Worm (Caenorhabditis elegans) whole organism, L1 larva: ENCODE data around the gene srb-12.
"Not testable (repeated sequence)": the region's sequence is repeated elsewhere in the genome, so short reads cannot be mapped to it uniquely, and the experiment has no call there.

Experiments
- C04F5.9 ChIP-seq: sonication (generic microtip); optimal IDR thresholded peaks from 2 replicates; lab custom pipeline; 2016; ENCODE audit warnings: missing genetic modification characterization, missing compliant biosample characterization
- C16A3.4 ChIP-seq: fragments of 150-350 bp; optimal IDR thresholded peaks from 2 replicates; lab custom pipeline; 2014; ENCODE audit warnings: missing biosample characterization, missing genetic modification characterization
- Y116A8C.19 ChIP-seq: sonication (generic microtip); optimal IDR thresholded peaks from 2 replicates; lab custom pipeline; 2016; ENCODE audit warnings: missing compliant biosample characterization, missing genetic modification characterization, borderline replicate concordance
- alr-1 ChIP-seq: fragments of 200-800 bp; sonication (Bioruptor generic); optimal IDR thresholded peaks from 2 replicates; lab custom pipeline; 2018; ENCODE audit warnings: borderline replicate concordance, mild to moderate bottlenecking, missing genetic modification characterization, missing compliant biosample characterization
- ama-1 ChIP-seq: fragments of 150-350 bp; optimal IDR thresholded peaks from 2 replicates; lab custom pipeline; 2014
- ceh-63 ChIP-seq: fragments of 200-800 bp; sonication (Bioruptor generic); optimal IDR thresholded peaks from 2 replicates; lab custom pipeline; 2018; ENCODE audit warnings: mild to moderate bottlenecking, missing genetic modification characterization, missing compliant biosample characterization
- ceh-90 ChIP-seq: sonication (generic microtip); optimal IDR thresholded peaks from 2 replicates; lab custom pipeline; 2016; ENCODE audit warnings: missing genetic modification characterization, missing compliant biosample characterization
- efl-1 ChIP-seq, 4 experiments: fragments of 150-350 bp; optimal IDR thresholded peaks in 3 of 4; peaks in 1 of 4; 1 replicate in 1 of 4; 2 replicates in 3 of 4; lab custom pipeline; 2014; ENCODE audit warnings: missing biosample characterization in 2 of 4, missing genetic modification characterization in 2 of 4, missing genetic modification reagents in 2 of 4
- efl-3 ChIP-seq: fragments of 200-800 bp; sonication (Bioruptor generic); optimal IDR thresholded peaks from 2 replicates; lab custom pipeline; 2018; ENCODE audit warnings: mild to moderate bottlenecking, missing genetic modification characterization, missing compliant biosample characterization
- egl-27 ChIP-seq, 2 experiments: fragments of 150-350 bp in 1 of 2; sonication (generic microtip); optimal IDR thresholded peaks; 3 replicates each; lab custom pipeline; 2017 to 2018; ENCODE audit warnings: missing biosample characterization in 2 of 2, missing genetic modification characterization in 2 of 2, missing genetic modification reagents in 2 of 2
- elt-2 ChIP-seq: sonication (generic microtip); optimal IDR thresholded peaks from 2 replicates; lab custom pipeline; 2016; ENCODE audit warnings: missing genetic modification characterization, mild to moderate bottlenecking, inconsistent platforms, missing compliant biosample characterization, missing genetic modification reagents
- ets-5 ChIP-seq: fragments of 200-800 bp; sonication (Bioruptor generic); IDR thresholded peaks from 2 replicates; pipeline ENCODE4 v1.3.6; 2022; ENCODE audit warnings: missing genetic modification characterization, missing compliant biosample characterization
- fkh-10 ChIP-seq: sonication (generic microtip); optimal IDR thresholded peaks from 2 replicates; lab custom pipeline; 2017; ENCODE audit warnings: missing biosample characterization, missing genetic modification reagents, missing genetic modification characterization
- grh-1 ChIP-seq: fragments of 200-800 bp; sonication (Bioruptor generic); IDR thresholded peaks from 2 replicates; pipeline ENCODE4 v1.3.6; 2022; ENCODE audit warnings: missing genetic modification reagents, missing genetic modification characterization, missing compliant biosample characterization
- hlh-4 ChIP-seq: sonication (generic microtip); optimal IDR thresholded peaks from 2 replicates; lab custom pipeline; 2016; ENCODE audit warnings: mild to moderate bottlenecking, missing genetic modification characterization, missing compliant biosample characterization
- hpl-2 ChIP-seq: fragments of 150-350 bp; optimal IDR thresholded peaks from 2 replicates; lab custom pipeline; 2014; ENCODE audit warnings: missing biosample characterization, missing genetic modification reagents, missing genetic modification characterization
- irx-1 ChIP-seq: sonication (generic microtip); optimal IDR thresholded peaks from 2 replicates; lab custom pipeline; 2016; ENCODE audit warnings: missing genetic modification characterization, missing compliant biosample characterization
- isw-1 ChIP-seq: fragments of 200-800 bp; sonication (Bioruptor generic); IDR thresholded peaks from 2 replicates; pipeline ENCODE4 v1.3.6; 2022; ENCODE audit warnings: missing genetic modification characterization, missing compliant biosample characterization
- jun-1 ChIP-seq: fragments of 150-350 bp; optimal IDR thresholded peaks from 2 replicates; lab custom pipeline; 2014; ENCODE audit warnings: missing biosample characterization, missing genetic modification reagents, missing genetic modification characterization
- lin-13 ChIP-seq: fragments of 150-350 bp; optimal IDR thresholded peaks from 2 replicates; lab custom pipeline; 2014; ENCODE audit warnings: missing biosample characterization, missing genetic modification reagents, missing genetic modification characterization
- lin-14 ChIP-seq: fragments of 200-800 bp; sonication (Bioruptor generic); optimal IDR thresholded peaks from 2 replicates; lab custom pipeline; 2018; ENCODE audit warnings: mild to moderate bottlenecking, missing genetic modification characterization, moderate library complexity, missing compliant biosample characterization
- lin-15B ChIP-seq: fragments of 150-350 bp; sonication (generic microtip); optimal IDR thresholded peaks from 3 replicates; lab custom pipeline; 2014; ENCODE audit warnings: missing biosample characterization, missing genetic modification characterization
- mef-2 ChIP-seq: fragments of 150-350 bp; optimal IDR thresholded peaks from 2 replicates; lab custom pipeline; 2014; ENCODE audit warnings: missing biosample characterization, missing genetic modification characterization
- mep-1 ChIP-seq: fragments of 150-350 bp; optimal IDR thresholded peaks from 2 replicates; lab custom pipeline; 2014; ENCODE audit warnings: missing biosample characterization, missing genetic modification characterization
- nhr-20 ChIP-seq: sonication (generic microtip); optimal IDR thresholded peaks from 2 replicates; lab custom pipeline; 2016; ENCODE audit warnings: mild to moderate bottlenecking, missing genetic modification characterization, missing compliant biosample characterization
- nhr-47 ChIP-seq: sonication (generic microtip); optimal IDR thresholded peaks from 2 replicates; lab custom pipeline; 2016; ENCODE audit warnings: mild to moderate bottlenecking, missing genetic modification characterization, moderate library complexity, missing compliant biosample characterization
- nhr-77 ChIP-seq: fragments of 150-350 bp; optimal IDR thresholded peaks from 2 replicates; lab custom pipeline; 2014; ENCODE audit warnings: missing biosample characterization, missing genetic modification characterization
- nhr-85 ChIP-seq: sonication (generic microtip); peaks from one replicate; lab custom pipeline; 2016; ENCODE audit warnings: missing genetic modification characterization, inconsistent platforms, missing compliant biosample characterization
- nhr-90 ChIP-seq: sonication (generic microtip); optimal IDR thresholded peaks from 2 replicates; lab custom pipeline; 2016; ENCODE audit warnings: mild to moderate bottlenecking, missing genetic modification characterization, missing compliant biosample characterization; ENCODE audit not compliant: poor library complexity
- pax-3 ChIP-seq: fragments of 200-800 bp; sonication (Bioruptor generic); optimal IDR thresholded peaks from 2 replicates; lab custom pipeline; 2018; ENCODE audit warnings: mild to moderate bottlenecking, missing genetic modification characterization, moderate library complexity, missing compliant biosample characterization
- pqm-1 ChIP-seq: sonication (generic microtip); optimal IDR thresholded peaks from 3 replicates; lab custom pipeline; 2017; ENCODE audit warnings: missing biosample characterization, missing genetic modification characterization
- snu-23 ChIP-seq: sonication (generic microtip); optimal IDR thresholded peaks from 2 replicates; lab custom pipeline; 2016; ENCODE audit warnings: missing genetic modification characterization, missing compliant biosample characterization
- sptf-1 ChIP-seq: fragments of 150-350 bp; optimal IDR thresholded peaks from 2 replicates; lab custom pipeline; 2014; ENCODE audit warnings: missing biosample characterization, missing genetic modification characterization
- sup-37 ChIP-seq: fragments of 200-800 bp; sonication (Bioruptor generic); optimal IDR thresholded peaks from 2 replicates; lab custom pipeline; 2018; ENCODE audit warnings: mild to moderate bottlenecking, missing genetic modification characterization, missing compliant biosample characterization
- tlp-1 ChIP-seq: fragments of 150-350 bp; optimal IDR thresholded peaks from 2 replicates; lab custom pipeline; 2014; ENCODE audit warnings: missing biosample characterization, missing genetic modification characterization
- unc-86 ChIP-seq: sonication (generic microtip); optimal IDR thresholded peaks from 2 replicates; lab custom pipeline; 2016; ENCODE audit warnings: missing genetic modification characterization, missing compliant biosample characterization
- unc-98 ChIP-seq: fragments of 200-800 bp; sonication (Bioruptor generic); IDR thresholded peaks from 2 replicates; pipeline ENCODE4 v1.3.6; 2022; ENCODE audit warnings: missing genetic modification characterization, missing compliant biosample characterization
- xbp-1 ChIP-seq: sonication (generic microtip); optimal IDR thresholded peaks from 2 replicates; lab custom pipeline; 2016; ENCODE audit warnings: missing genetic modification characterization, missing compliant biosample characterization
- zip-4 ChIP-seq: fragments of 200-800 bp; sonication (Bioruptor generic); optimal IDR thresholded peaks from 2 replicates; lab custom pipeline; 2018; ENCODE audit warnings: mild to moderate bottlenecking, missing genetic modification characterization, moderate library complexity, missing compliant biosample characterization

srb-12 gene

DNA sequence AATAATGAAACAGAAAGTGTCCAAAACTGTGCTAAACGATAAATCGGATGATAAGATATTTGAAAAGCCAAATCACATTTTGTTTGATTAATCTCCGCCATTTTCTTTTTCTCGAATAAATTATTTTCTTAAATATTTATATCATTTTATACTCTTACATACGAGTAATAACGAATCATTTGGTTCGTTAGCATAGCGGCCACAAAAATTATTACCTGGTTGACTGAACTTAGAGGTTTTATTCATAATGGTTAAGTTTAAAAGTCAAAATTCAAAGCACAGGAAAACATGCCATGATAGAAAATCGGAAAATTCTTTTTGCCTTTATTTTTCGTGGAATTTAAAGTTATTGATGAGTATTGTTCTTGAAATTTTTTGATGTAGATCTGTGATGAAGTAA lies 8.8 kb upstream of the srb-12 start, which contains the start of gene srb-5:
srb-5 (minus strand) TSS at position 101 of the 400 bp plus-strand sequence.
- TF ChIP-seq tlp-1 (tag; lab: Kevin White, UChicago) = no peak
- TF ChIP-seq nhr-90 (tag; lab: Kevin White, UChicago) = no peak
- TF ChIP-seq ceh-63 (GFP tag; lab: Kevin White, UChicago) = no peak
- TF ChIP-seq unc-86 (tag; lab: Kevin White, UChicago) = no peak
- TF ChIP-seq, all 84 proteins: peak for 0

DNA sequence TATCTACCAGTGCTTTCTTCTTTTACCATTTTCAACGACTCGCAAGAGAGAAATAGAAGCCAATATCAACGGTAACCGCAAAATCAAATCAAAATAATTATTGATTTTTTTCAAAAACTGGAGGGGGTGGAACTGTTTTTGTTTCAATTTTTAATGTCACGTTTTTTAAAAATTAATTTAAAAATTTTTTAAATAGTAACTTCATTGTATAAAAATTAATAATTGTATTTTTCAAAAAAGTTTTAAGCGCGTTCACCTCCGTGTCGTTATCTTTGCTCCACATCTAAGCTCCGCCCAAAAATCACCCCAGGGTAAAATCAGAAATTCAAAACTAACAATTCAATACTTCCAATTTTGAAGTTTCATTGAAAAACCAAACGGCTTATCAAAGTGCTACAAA lies 6.7 kb upstream of the srb-12 start, which contains the start of gene C27D6.11:
C27D6.11 (minus strand) TSS at position 101 of the 400 bp plus-strand sequence.
- no peak for TF ChIP-seq ets-5 (GFP tag; lab: Robert Waterston, UW)
- no peak for TF ChIP-seq C16A3.4
- no peak for TF ChIP-seq jun-1
- TF ChIP-seq nhr-77 = no peak
- TF ChIP-seq sup-37 (GFP tag; lab: Kevin White, UChicago) = no peak
- no peak for TF ChIP-seq efl-3 (GFP tag; lab: Kevin White, UChicago)
- TF ChIP-seq nhr-47 = no peak
- no peak for TF ChIP-seq grh-1 (GFP tag; lab: Robert Waterston, UW)
- no peak for TF ChIP-seq mef-2 (tag; lab: Kevin White, UChicago)
- no peak for TF ChIP-seq ama-1 (lab: Kevin White, UChicago)
- TF ChIP-seq, all 84 proteins: peak for 0

DNA sequence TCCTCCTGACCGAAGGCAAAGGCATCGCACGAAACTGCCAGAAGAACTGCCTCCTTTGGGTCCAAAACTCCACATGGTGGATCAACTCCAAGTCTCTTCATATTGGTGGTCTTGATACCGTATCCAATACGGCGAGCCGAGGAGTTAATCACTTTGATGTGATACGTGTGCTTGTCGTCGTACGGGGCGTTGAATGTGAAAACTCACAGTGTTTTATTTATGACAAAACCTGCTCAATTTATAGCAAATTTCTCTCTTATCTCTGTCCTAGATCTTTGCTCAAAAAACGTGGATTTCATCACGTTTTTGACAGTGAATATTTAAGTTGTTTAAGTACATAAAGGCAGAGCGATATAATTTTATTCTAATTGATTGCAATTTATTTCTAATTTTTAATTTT lies 4.3 kb upstream of the srb-12 start, which contains the start of gene F58A6.9:
F58A6.9 (minus strand) TSS at position 101 of the 400 bp plus-strand sequence.
- TF ChIP-seq mep-1 (tag; lab: Kevin White, UChicago); egl-27 (tag; optimal IDR thresholded peaks at IDR 0.05; lab: Kevin White, UChicago); ceh-63 (GFP tag; lab: Kevin White, UChicago): not testable (repeated sequence)

DNA sequence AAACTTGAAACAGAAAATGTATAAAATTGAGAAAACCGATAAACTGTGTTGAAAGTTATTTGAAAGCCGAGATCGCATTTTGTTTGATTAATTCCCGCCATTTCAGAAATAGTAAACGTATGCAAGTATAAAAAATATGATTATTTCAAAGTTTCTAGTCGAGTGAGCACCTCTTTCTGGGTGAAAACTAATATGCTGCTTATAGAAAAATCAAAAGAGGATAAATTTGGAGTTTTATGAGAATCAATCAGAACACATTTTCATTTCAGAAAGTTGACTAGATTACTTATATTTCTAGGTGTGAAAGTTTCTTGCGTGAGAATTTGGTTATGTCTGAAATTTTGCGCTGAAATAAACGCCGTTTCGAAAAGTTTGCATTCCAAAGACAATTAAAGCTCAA lies 3.1 kb upstream of the srb-12 start, which contains the start of gene srb-13:
srb-13 (minus strand) TSS at position 101 of the 400 bp plus-strand sequence.
- no peak for TF ChIP-seq isw-1
- TF ChIP-seq snu-23 = no peak
- TF ChIP-seq efl-1 (optimal IDR thresholded peaks at IDR 0.05; lab: Kevin White, UChicago) = no peak
- no peak for TF ChIP-seq efl-1 (GFP tag; optimal IDR thresholded peaks at IDR 0.05 in 1 of 2; lab: Kevin White, UChicago)
- TF ChIP-seq zip-4 (GFP tag; lab: Kevin White, UChicago) = no peak
- no peak for TF ChIP-seq lin-14 (GFP tag; lab: Kevin White, UChicago)
- no peak for TF ChIP-seq nhr-20 (tag; lab: Kevin White, UChicago)
- TF ChIP-seq irx-1 (tag; lab: Kevin White, UChicago) = no peak

DNA sequence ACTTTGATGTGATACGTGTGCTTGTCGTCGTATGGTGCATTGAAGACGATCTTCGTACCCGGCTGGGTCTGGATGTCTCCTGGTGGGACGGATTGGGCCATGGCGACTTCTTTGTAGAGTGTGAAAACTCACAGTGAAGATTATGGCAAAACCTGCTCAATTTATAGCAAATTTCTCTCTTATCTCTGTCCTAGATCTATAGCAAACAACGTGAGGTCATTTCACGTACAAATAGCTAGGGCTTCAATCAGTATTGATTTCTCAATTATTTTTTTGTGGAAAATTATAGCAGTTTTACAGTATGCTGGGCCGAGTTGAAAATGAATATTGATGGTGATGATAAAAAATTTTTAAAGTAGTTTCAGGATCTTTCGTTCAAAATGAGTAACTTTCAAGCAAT lies 2.5 kb upstream of the srb-12 start, which contains the start of gene msp-45:
msp-45 (minus strand) TSS at position 101 of the 400 bp plus-strand sequence.
- TF ChIP-seq pqm-1 (tag; lab: Kevin White, UChicago) = no peak
- TF ChIP-seq fkh-10 (GFP tag; lab: Kevin White, UChicago) = no peak
- no peak for TF ChIP-seq pax-3 (tag; lab: Kevin White, UChicago)
- TF ChIP-seq nhr-85 (tag; lab: Kevin White, UChicago) = no peak
- TF ChIP-seq hlh-4 (tag; lab: Kevin White, UChicago) = no peak
- no peak for TF ChIP-seq xbp-1 (tag; lab: Kevin White, UChicago)
- no peak for TF ChIP-seq elt-2 (tag; lab: Kevin White, UChicago)
- no peak for TF ChIP-seq lin-13
- no peak for TF ChIP-seq Y116A8C.19 (tag; lab: Kevin White, UChicago)
- no peak for TF ChIP-seq lin-14 (GFP tag; lab: Kevin White, UChicago)

DNA sequence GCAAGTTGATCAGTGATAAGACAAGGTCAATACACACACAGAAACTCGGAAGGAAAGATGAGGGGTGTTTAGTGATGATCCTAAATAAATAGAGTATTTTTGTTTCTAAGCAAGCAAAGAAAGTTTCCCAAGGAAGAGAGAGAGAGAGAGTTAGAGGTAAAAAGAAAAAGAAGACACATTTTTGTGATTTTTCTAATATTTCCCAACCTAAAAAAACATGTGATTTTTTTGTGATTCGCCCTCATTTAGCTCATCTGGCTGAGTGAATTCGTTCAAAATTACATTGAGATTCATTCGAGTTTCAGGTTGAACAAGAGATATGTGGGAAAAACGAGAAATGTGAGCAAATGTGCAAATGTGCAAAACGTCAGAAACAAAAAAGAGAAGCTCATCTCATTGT lies 3.6 kb downstream of the srb-12 start, which contains the start of gene srb-16:
srb-16 (minus strand) TSS at position 101 of the 400 bp plus-strand sequence.
- TF ChIP-seq C04F5.9 (tag; lab: Kevin White, UChicago) = no peak
- no peak for TF ChIP-seq hpl-2 (GFP tag; lab: Kevin White, UChicago)
- TF ChIP-seq ceh-90 = no peak
- TF ChIP-seq sptf-1 (tag; lab: Kevin White, UChicago) = no peak
- no peak for TF ChIP-seq fkh-10 (GFP tag; lab: Kevin White, UChicago)
- TF ChIP-seq efl-1 (optimal IDR thresholded peaks at IDR 0.05; lab: Kevin White, UChicago) = no peak
- TF ChIP-seq efl-1 (GFP tag; optimal IDR thresholded peaks at IDR 0.05 in 1 of 2; lab: Kevin White, UChicago) = no peak
- TF ChIP-seq ceh-63 (GFP tag; lab: Kevin White, UChicago) = no peak
- no peak for TF ChIP-seq alr-1
- no peak for TF ChIP-seq unc-98 (GFP tag; lab: Robert Waterston, UW)
- no peak for TF ChIP-seq lin-15B
